Fruit fly (Drosophila melanogaster) whole organism, pupa: ENCODE data around the gene CG12817.

Source experiments
- CG13204 ChIP-seq: fragments of 200-800 bp; sonication (Bioruptor generic); optimal IDR thresholded peaks from 2 replicates; lab custom pipeline; 2018; ENCODE audit warnings: missing biosample characterization, mild to moderate bottlenecking, missing genetic modification characterization, moderate library complexity
- CG14655 ChIP-seq: fragments of 200-800 bp; sonication (Bioruptor generic); optimal IDR thresholded peaks from 3 replicates; lab custom pipeline; 2017; ENCODE audit warnings: mild to moderate bottlenecking, missing biosample characterization, missing genetic modification reagents, missing genetic modification characterization
- CG32121 ChIP-seq: fragments of 200-800 bp; sonication (Bioruptor generic); IDR thresholded peaks from 2 replicates; pipeline ENCODE4 v1.3.6; 2022; ENCODE audit warnings: missing biosample characterization, missing genetic modification characterization
- Pif1A ChIP-seq: fragments of 200-800 bp; sonication (Bioruptor generic); optimal IDR thresholded peaks from 3 replicates; lab custom pipeline; 2016; ENCODE audit warnings: missing biosample characterization, missing genetic modification characterization
- Snoo ChIP-seq: fragments of 200-800 bp; sonication (Bioruptor generic); optimal IDR thresholded peaks from 3 replicates; lab custom pipeline; 2017; ENCODE audit warnings: missing biosample characterization, mild to moderate bottlenecking, missing genetic modification characterization, inconsistent platforms
- fd96Ca ChIP-seq: fragments of 200-800 bp; sonication (Bioruptor generic); IDR thresholded peaks from 3 replicates; pipeline ENCODE4 v1.3.6; 2022; ENCODE audit warnings: missing biosample characterization, missing genetic modification characterization
- rn ChIP-seq: fragments of 200-800 bp; sonication (Bioruptor generic); IDR thresholded peaks from 2 replicates; pipeline ENCODE4 v1.3.6; 2022; ENCODE audit warnings: missing biosample characterization, missing genetic modification characterization

DNA sequence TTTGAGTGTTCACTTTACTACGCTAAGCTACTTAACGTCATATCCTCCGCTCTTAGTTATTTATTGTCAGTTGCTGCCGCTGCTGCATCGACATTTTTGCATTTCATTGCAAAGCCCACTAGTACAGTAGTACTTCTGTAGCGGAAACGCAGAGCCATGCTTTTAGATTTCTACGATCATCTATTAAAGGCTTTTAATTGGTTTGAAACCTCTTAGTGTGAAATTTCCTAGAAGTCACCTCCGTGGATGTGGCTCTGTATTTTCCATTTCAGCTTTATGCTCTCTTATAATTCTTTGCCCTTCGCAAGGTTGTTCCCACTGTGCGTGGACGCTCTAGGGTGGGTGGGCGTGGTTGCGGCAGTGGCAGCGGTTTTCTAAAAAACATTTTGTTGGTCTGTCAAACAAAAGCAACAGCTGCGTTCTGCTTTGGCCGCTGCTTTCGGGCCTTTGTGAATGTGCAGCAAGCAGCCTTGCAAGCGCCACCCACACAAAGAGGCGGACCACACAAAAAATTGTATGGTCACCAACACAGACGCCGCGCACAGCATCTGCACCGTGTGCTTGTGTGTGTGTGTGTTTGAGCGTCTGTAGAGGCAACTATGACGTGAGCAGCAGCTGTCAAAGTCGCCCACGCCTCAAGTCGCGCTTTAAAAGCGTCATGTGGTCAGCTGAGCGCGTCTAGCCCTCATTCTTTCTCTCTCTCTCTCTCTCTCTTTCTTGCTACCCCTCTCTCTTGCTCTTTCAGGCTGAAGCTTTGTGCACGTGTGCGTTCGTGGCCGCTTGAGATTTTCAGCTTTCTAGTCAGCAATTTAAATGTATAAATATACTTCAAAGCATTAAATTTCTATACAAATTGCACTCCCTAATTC is 42.3 kb upstream of the CG12817 start:
- no peak for TF ChIP-seq CG32121 (GFP tag; lab: Robert Waterston, UW)
- no peak for TF ChIP-seq Pif1A
- peak; percentile 51 for TF ChIP-seq CG13204 (GFP tag; lab: Kevin White, UChicago)
- no peak for TF ChIP-seq Snoo (tag; lab: Kevin White, UChicago)
- TF ChIP-seq CG14655 (GFP tag; lab: Kevin White, UChicago) = peak; percentile 6
- TF ChIP-seq fd96Ca (GFP tag; lab: Robert Waterston, UW) = peak; percentile 66; the same call in 2 of the 3 replicates
- TF ChIP-seq rn (GFP tag; lab: Robert Waterston, UW) = no peak
